Worm (Caenorhabditis elegans): ENCODE measurements around the gene lig-1.

The lig-1 gene

DNA sequence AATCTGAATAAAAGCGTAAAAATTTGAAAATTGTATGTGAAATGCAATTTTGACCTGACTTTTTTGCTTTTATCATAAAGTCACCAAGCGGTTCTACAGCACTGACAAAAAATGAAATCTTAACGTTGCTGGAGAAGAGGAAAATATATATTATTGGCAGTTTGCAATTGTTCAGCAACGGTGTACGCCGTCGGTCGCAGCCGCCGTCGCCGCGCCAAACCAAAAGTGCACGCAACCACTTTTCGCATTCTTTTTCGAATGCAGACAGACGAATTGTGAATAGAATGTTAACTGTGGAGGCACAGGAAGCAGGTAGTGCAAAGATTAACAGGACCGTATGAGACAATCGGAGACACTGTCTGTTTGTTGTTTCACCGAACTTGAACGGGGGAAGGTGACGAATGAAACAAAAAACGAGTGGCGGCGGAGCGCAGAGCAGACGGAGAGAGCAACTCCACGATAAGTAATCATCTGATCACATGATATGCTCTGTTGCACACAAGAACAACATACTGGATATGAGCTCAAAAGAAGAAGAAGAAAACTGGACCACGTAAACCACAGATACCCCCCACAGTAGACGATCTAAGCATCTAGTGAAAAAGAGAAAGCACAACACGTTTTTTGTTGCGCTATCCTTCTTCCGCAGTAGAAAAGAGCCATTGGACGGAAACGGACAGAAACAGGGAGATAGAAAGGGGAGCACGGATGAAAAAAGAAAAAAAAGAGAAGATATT is 43.2 kb downstream of the lig-1 start:
- TF ChIP-seq lin-32 (GFP tag; optimal IDR thresholded peaks at IDR 0.05) (no peak), ces-1 (GFP tag; optimal IDR thresholded peaks at IDR 0.05) (no peak), unc-120 (tag; optimal IDR thresholded peaks at IDR 0.05; ENCODE audit: poor library complexity, severe bottlenecking) (peak; percentile 77), nhr-76 (tag; optimal IDR thresholded peaks at IDR 0.05) (no peak), unc-39 (tag; optimal IDR thresholded peaks at IDR 0.05) (no peak)

DNA sequence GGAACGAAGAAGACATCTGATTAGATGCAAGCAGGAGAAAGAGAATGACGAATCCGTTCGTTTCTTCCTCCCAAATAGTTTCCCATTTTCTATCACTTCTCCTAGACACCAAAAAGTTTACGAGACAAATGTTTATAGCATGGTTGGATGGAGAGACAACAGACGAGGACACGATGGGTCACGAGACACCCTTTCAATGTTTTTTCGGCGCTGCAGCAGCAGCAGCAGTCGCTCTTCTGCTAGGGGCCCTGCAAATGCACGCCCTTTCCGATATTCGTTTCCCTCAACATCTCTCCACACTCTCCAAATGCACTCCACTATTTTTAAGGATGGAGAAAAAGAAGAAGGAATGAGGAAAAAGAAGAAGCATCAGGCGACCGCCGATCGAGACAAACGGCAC is 44.4 kb downstream of the lig-1 start:
- TF ChIP-seq sptf-1 (tag; optimal IDR thresholded peaks at IDR 0.05) (peak; percentile 3), unc-39 (tag; optimal IDR thresholded peaks at IDR 0.05) (no peak), nhr-2 (tag; optimal IDR thresholded peaks at IDR 0.05) (no peak), bed-3 (GFP tag; optimal IDR thresholded peaks at IDR 0.05) (no peak), nhr-76 (tag; optimal IDR thresholded peaks at IDR 0.05) (no peak), ztf-11 (tag; optimal IDR thresholded peaks at IDR 0.05) (no peak), hlh-1 (tag; optimal IDR thresholded peaks at IDR 0.05) (peak; percentile 59), mls-2 (tag; optimal IDR thresholded peaks at IDR 0.05) (peak; percentile 48), mep-1 (tag; optimal IDR thresholded peaks at IDR 0.05) (no peak), mab-5 (tag; optimal IDR thresholded peaks at IDR 0.05) (no peak), ham-2 (GFP tag; optimal IDR thresholded peaks at IDR 0.05) (no peak), sem-2 (GFP tag; optimal IDR thresholded peaks at IDR 0.05) (no peak), lin-13 (tag; optimal IDR thresholded peaks at IDR 0.05) (no peak), lin-32 (GFP tag; optimal IDR thresholded peaks at IDR 0.05) (no peak), drap-1 (GFP tag; optimal IDR thresholded peaks at IDR 0.05) (peak; percentile 24), elt-1 (tag; optimal IDR thresholded peaks at IDR 0.05; ENCODE audit: borderline replicate concordance, insufficient read depth) (no peak), tbx-8 (GFP tag; optimal IDR thresholded peaks at IDR 0.05) (no peak), nhr-237 (tag; optimal IDR thresholded peaks at IDR 0.05) (no peak), snpc-4 (tag; optimal IDR thresholded peaks at IDR 0.05) (no peak), ceh-39 (tag; optimal IDR thresholded peaks at IDR 0.05) (no peak), unc-120 (tag; optimal IDR thresholded peaks at IDR 0.05; ENCODE audit: poor library complexity, severe bottlenecking) (peak; percentile 96), pha-4 (tag; optimal IDR thresholded peaks at IDR 0.05) (no peak), nhr-12 (tag; optimal IDR thresholded peaks at IDR 0.05) (no peak), ceh-43 (GFP tag; optimal IDR thresholded peaks at IDR 0.05) (no peak), M03D4.4 (tag; optimal IDR thresholded peaks at IDR 0.05) (peak; percentile 44), ces-1 (GFP tag; optimal IDR thresholded peaks at IDR 0.05) (peak; percentile 3), elt-3 (tag; optimal IDR thresholded peaks at IDR 0.05) (no peak), cnd-1 (tag; optimal IDR thresholded peaks at IDR 0.05) (no peak), unc-62 (GFP tag; optimal IDR thresholded peaks at IDR 0.05) (peak; percentile 27)

DNA sequence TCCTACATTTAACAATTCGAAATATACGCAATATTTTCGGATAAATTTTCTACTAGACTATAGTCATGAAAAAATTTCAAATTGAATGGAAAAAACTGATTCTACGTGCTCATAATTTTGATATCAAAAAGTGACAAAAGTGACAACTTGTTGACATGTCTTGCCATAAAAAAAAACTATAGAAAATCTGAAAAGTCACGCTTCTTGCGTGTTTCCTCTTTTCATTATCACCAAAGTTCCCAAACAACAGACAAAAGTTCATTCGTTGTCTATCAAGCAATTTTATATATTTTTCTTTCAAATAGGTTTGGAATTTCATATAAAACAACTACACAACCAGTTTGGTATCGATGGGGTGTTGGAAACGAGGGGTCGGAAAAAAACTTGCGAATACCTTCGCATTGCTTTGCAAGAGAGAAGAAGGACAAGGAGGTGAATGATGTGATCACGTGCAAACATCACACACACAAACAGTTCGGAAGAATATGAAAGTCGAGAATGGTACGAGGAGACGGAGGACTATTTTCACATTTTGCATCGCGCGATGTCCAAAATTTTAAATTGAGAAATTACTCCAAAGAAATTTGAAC is 45.2 kb downstream of the lig-1 start:
- no peak for TF ChIP-seq ceh-43 (GFP tag; optimal IDR thresholded peaks at IDR 0.05)
- no peak for TF ChIP-seq mls-2 (tag; optimal IDR thresholded peaks at IDR 0.05)
- TF ChIP-seq nhr-2 (tag; optimal IDR thresholded peaks at IDR 0.05) = no peak
- TF ChIP-seq nhr-12 (tag; optimal IDR thresholded peaks at IDR 0.05) = no peak
- no peak for TF ChIP-seq unc-39 (tag; optimal IDR thresholded peaks at IDR 0.05)
- TF ChIP-seq sem-2 (GFP tag; optimal IDR thresholded peaks at IDR 0.05) = no peak
- no peak for TF ChIP-seq mab-5 (tag; optimal IDR thresholded peaks at IDR 0.05)
- no peak for TF ChIP-seq snpc-4 (tag; optimal IDR thresholded peaks at IDR 0.05)
- TF ChIP-seq ceh-39 (tag; optimal IDR thresholded peaks at IDR 0.05) = no peak
- TF ChIP-seq hlh-1 (tag; optimal IDR thresholded peaks at IDR 0.05) = no peak
- no peak for TF ChIP-seq blmp-1 (tag; optimal IDR thresholded peaks at IDR 0.05)
- TF ChIP-seq pha-4 (tag; optimal IDR thresholded peaks at IDR 0.05) = no peak
- no peak for TF ChIP-seq lin-13 (tag; optimal IDR thresholded peaks at IDR 0.05)
- TF ChIP-seq unc-120 (tag; optimal IDR thresholded peaks at IDR 0.05; ENCODE audit: poor library complexity, severe bottlenecking) = no peak
- no peak for TF ChIP-seq sptf-1 (tag; optimal IDR thresholded peaks at IDR 0.05)
- no peak for TF ChIP-seq ztf-11 (tag; optimal IDR thresholded peaks at IDR 0.05)
- TF ChIP-seq lin-32 (GFP tag; optimal IDR thresholded peaks at IDR 0.05) = no peak

DNA sequence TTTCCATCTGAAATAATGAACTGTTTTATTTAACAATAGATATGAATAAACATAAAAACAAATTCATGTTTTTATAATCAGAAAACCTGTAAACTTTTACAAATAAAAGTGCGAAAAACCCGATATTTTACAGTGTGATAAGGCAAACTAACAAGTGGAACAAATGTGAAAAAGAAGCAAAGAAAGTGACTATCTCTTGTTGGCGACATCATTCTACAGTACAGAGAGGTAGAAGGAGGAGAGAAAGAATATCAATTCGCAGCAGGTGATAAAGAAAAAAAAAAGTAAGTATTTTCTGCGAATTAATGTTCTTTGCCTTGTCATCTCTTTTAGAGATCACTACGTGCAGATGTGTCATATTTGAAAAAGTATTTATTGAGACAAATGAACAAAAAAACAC is 45.9 kb downstream of the lig-1 start:
- TF ChIP-seq drap-1 (GFP tag; optimal IDR thresholded peaks at IDR 0.05) (no peak), M03D4.4 (tag; optimal IDR thresholded peaks at IDR 0.05) (no peak), elt-1 (tag; optimal IDR thresholded peaks at IDR 0.05; ENCODE audit: borderline replicate concordance, insufficient read depth) (no peak), flh-1 (GFP tag; optimal IDR thresholded peaks at IDR 0.05) (no peak), nhr-2 (tag; optimal IDR thresholded peaks at IDR 0.05) (no peak), pha-4 (tag; optimal IDR thresholded peaks at IDR 0.05) (no peak), mls-2 (tag; optimal IDR thresholded peaks at IDR 0.05) (no peak), ceh-83 (GFP tag; optimal IDR thresholded peaks at IDR 0.05) (no peak), ham-2 (GFP tag; optimal IDR thresholded peaks at IDR 0.05) (no peak), sem-2 (GFP tag; optimal IDR thresholded peaks at IDR 0.05) (no peak), blmp-1 (tag; optimal IDR thresholded peaks at IDR 0.05) (no peak), hlh-1 (tag; optimal IDR thresholded peaks at IDR 0.05) (no peak), snpc-4 (tag; optimal IDR thresholded peaks at IDR 0.05) (no peak)
